Worm (Caenorhabditis elegans) whole organism, midembryonic: ENCODE measurements around the gene set-17.

Experiments used
- T22C8.4 ChIP-seq: fragments of 200-800 bp; sonication (Bioruptor generic); IDR thresholded peaks from 2 replicates; pipeline ENCODE4 v1.3.6; 2022; ENCODE audit warnings: missing genetic modification characterization, missing compliant biosample characterization
- cog-1 ChIP-seq: sonication (generic microtip); optimal IDR thresholded peaks from 2 replicates; lab custom pipeline; 2016; ENCODE audit warnings: missing genetic modification characterization, missing compliant biosample characterization
- flt-1 ChIP-seq: fragments of 200-800 bp; sonication (Bioruptor generic); IDR thresholded peaks from 2 replicates; pipeline ENCODE4 v1.3.6; 2022; ENCODE audit warnings: missing genetic modification characterization, missing compliant biosample characterization
- klf-2 ChIP-seq: fragments of 200-800 bp; sonication (Bioruptor generic); conservative IDR thresholded peaks from 2 replicates; pipeline ENCODE4 v1.3.6; 2022; ENCODE audit warnings: missing genetic modification reagents, missing genetic modification characterization, missing compliant biosample characterization
- med-1 ChIP-seq: sonication (generic microtip); optimal IDR thresholded peaks from 2 replicates; lab custom pipeline; 2017; ENCODE audit warnings: missing genetic modification characterization, mild to moderate bottlenecking, missing compliant biosample characterization, antibody characterized with exemption, missing genetic modification reagents; ENCODE audit not compliant: insufficient read depth
- ref-1 ChIP-seq: fragments of 200-800 bp; sonication (Bioruptor generic); conservative IDR thresholded peaks from 2 replicates; pipeline ENCODE4 v1.3.6; 2022; ENCODE audit warnings: missing genetic modification reagents, missing genetic modification characterization, missing compliant biosample characterization
- tab-1 ChIP-seq: fragments of 200-800 bp; sonication (Bioruptor generic); IDR thresholded peaks from 2 replicates; pipeline ENCODE4 v1.3.6; 2022; ENCODE audit warnings: missing genetic modification characterization, missing compliant biosample characterization
- ztf-23 ChIP-seq: fragments of 200-800 bp; sonication (Bioruptor generic); IDR thresholded peaks from 2 replicates; pipeline ENCODE4 v1.3.6; 2022; ENCODE audit warnings: missing genetic modification reagents, missing genetic modification characterization, missing compliant biosample characterization
- ztf-29 ChIP-seq: fragments of 200-800 bp; sonication (Bioruptor generic); IDR thresholded peaks from 2 replicates; pipeline ENCODE4 v1.3.6; 2022; ENCODE audit warnings: missing genetic modification reagents, missing genetic modification characterization, missing compliant biosample characterization

Gene set-17

DNA sequence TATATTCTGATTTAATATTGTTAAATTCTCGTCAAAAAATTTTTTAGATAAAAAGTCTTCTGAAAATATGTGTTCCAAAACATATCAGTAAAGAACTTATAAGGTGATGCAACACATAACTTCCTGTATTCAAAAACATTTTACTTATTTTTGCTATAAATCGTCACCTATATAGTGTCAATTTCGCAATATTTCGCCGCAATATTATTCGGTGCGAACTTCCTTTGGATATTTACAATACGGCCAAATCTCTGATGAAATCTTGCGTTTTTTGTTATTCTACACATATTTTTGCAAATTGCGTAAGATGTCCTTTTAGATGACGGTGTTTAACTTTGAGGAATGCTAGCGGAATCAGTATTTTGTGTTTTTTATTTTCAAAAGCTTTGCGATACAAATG lies 18.8 kb downstream of the set-17 start:
- TF ChIP-seq med-1 (GFP tag; lab: Kevin White, UChicago) (no peak), tab-1 (GFP tag; lab: Robert Waterston, UW) (no peak), cog-1 (tag; lab: Kevin White, UChicago) (no peak), T22C8.4 (GFP tag; lab: Robert Waterston, UW) (no peak), klf-2 (no peak), ztf-23 (GFP tag; lab: Robert Waterston, UW) (no peak), flt-1 (no peak), ref-1 (no peak), ztf-29 (GFP tag; lab: Robert Waterston, UW) (no peak)

DNA sequence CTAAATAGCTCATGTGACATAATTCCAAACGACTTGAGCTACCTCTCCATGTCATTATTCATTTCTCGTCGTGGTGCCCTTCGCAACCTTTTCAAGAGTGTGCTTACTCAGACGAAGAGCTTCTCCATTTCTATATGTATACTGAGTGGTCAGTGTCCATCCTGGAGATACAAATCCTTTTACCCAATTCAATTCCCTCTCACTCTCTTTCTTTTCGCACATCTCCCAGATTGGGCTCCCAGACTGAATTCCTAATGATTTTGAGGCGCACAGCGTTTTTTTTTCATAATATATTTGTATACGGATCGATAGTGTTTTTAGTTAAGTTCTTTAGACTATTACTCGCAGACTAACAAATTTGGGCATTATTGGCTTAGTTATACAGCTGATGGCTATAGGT lies 19.3 kb downstream of the set-17 start:
- no peak for TF ChIP-seq med-1 (GFP tag; lab: Kevin White, UChicago)

DNA sequence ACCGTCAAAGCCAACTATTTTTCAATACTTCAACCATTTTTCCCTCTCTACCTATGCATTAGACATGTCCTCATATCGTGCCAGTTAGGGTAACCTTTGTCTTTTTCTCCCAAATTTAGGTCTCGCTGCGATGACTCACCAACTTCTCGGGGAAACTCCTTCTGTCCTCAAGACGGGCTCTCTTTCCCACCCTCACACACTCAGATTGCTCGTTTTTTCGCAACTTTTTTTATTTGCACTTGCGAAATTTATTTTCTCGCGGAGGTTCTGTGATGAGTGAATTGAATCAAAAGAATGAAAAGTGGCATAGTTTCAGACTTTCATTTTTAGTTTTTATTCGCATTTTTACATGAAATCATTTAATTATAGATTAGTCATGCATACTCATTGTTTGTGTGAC lies 20.0 kb downstream of the set-17 start:
- TF ChIP-seq ztf-29 (GFP tag; lab: Robert Waterston, UW) (no peak), T22C8.4 (GFP tag; lab: Robert Waterston, UW) (no peak), klf-2 (no peak), ztf-23 (GFP tag; lab: Robert Waterston, UW) (no peak), cog-1 (tag; lab: Kevin White, UChicago) (no peak), med-1 (GFP tag; lab: Kevin White, UChicago) (no peak), tab-1 (GFP tag; lab: Robert Waterston, UW) (no peak), flt-1 (no peak), ref-1 (no peak)

DNA sequence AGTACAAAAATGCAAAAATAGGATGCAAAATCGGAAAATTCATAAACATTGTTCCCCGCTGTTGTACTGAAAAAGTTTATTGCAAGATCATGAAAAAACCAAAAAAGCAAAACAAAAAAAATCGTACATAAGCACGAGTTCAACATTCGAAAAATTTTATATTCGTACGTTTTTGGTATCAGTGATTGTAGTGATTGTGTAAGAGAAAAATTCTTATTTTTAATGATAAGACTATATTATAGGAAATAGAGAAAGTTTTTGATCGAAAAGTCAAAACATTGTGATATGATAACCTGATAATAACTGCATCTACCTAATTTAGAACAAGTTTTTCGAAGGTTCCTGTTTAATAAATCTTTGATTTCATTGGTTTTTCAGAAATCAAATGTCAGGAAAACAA lies 22.9 kb downstream of the set-17 start:
- no peak for TF ChIP-seq klf-2
- no peak for TF ChIP-seq ref-1
- TF ChIP-seq cog-1 (tag; lab: Kevin White, UChicago) = no peak
- no peak for TF ChIP-seq tab-1 (GFP tag; lab: Robert Waterston, UW)
- no peak for TF ChIP-seq flt-1
- TF ChIP-seq ztf-23 (GFP tag; lab: Robert Waterston, UW) = no peak
- TF ChIP-seq med-1 (GFP tag; lab: Kevin White, UChicago) = no peak
- TF ChIP-seq T22C8.4 (GFP tag; lab: Robert Waterston, UW) = no peak
- TF ChIP-seq ztf-29 (GFP tag; lab: Robert Waterston, UW) = no peak

DNA sequence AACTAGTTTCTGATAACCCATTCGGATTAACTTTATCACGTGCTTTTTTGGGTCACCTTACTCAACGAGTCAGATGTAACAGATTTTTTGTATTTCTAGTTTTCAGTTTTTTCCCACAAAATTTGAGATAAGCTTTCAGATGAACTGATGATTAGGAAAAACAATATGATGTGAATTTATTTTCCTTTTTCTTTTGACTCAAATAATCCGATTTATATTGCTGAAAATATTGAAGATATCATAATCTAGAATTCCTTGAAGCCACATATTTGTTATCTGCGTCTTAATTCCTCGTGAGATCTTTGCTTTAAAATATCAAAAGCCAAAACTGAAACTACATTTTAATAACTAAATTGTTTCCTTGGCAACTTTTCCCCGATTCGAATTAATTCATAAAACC lies 23.6 kb downstream of the set-17 start:
- no peak for TF ChIP-seq ref-1

DNA sequence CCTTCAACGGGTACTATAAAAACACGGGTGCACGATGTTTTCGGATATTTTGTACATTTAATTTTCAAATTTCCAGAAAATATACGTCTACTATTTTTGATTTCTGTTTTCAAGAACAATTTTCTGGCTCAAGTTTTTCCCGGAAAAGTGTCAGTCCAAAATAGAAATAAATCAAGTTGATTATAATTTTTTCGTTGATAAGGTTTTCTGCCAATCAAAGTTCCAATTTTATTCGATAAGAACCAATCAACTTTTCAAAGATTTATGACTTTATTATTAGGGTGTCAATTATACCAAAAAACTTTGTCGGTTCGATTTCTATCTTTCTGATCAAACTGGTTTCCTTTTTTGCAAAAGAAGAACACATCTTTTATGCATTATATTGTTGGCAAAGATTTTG lies 25.6 kb downstream of the set-17 start:
- TF ChIP-seq tab-1 (GFP tag; lab: Robert Waterston, UW) (no peak), cog-1 (tag; lab: Kevin White, UChicago) (no peak), med-1 (GFP tag; lab: Kevin White, UChicago) (no peak), ztf-23 (GFP tag; lab: Robert Waterston, UW) (no peak), T22C8.4 (GFP tag; lab: Robert Waterston, UW) (no peak)

DNA sequence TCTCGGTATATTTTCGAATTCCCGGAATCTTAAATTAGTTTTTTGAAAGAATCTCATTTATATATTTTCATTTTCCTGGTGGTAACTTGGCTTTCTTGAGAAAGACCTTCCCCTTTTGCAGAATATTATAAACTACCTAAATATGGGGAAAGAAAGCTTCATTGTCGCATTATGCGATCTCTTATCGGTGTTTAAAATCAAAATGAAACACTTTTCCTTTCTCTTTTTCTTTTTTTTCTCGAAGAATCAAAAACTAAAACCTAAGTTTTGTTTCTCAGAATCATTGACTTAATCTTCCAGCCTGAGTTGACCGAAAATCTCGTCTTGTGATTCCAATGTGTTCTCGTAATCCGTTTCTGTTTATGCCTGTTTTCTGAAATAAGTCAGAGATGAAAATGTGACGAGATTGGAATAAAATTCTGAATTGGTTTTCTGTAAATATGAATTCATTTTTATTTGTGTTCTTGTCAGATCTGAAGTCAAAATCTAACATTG lies 27.7 kb downstream of the set-17 start:
- TF ChIP-seq ref-1 (no peak), ztf-23 (GFP tag; lab: Robert Waterston, UW) (no peak), ztf-29 (GFP tag; lab: Robert Waterston, UW) (no peak), cog-1 (tag; lab: Kevin White, UChicago) (no peak), med-1 (GFP tag; lab: Kevin White, UChicago) (no peak), tab-1 (GFP tag; lab: Robert Waterston, UW) (no peak), flt-1 (no peak), klf-2 (no peak), T22C8.4 (GFP tag; lab: Robert Waterston, UW) (no peak)

DNA sequence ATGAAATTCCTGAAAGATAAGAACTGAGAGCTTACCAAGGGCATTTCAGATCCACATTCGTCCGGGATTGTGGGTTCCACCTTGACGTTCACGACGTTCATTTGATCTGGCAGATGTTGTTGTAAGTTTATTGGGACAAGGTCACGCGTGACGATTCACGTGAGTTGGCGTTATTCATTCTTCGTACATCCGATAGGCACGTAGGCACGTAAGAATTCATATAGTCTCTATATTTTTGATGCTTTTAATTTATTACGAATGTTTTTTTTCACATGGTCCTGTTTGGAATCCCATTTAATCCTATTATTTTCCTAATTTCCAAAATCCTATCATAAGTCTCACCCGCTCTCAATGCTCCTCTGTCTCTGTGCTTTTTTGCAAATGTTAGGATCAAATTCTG lies 28.4 kb downstream of the set-17 start, which contains the start of gene B0457.4:
TSS of gene B0457.4 (minus strand) at position 101 of the 400 bp plus-strand sequence.
- TF ChIP-seq med-1 (GFP tag; lab: Kevin White, UChicago) = no peak
- TF ChIP-seq ztf-23 (GFP tag; lab: Robert Waterston, UW) = no peak
- no peak for TF ChIP-seq flt-1
- TF ChIP-seq ztf-29 (GFP tag; lab: Robert Waterston, UW) = no peak
- no peak for TF ChIP-seq ref-1
- no peak for TF ChIP-seq tab-1 (GFP tag; lab: Robert Waterston, UW)
- no peak for TF ChIP-seq T22C8.4 (GFP tag; lab: Robert Waterston, UW)

DNA sequence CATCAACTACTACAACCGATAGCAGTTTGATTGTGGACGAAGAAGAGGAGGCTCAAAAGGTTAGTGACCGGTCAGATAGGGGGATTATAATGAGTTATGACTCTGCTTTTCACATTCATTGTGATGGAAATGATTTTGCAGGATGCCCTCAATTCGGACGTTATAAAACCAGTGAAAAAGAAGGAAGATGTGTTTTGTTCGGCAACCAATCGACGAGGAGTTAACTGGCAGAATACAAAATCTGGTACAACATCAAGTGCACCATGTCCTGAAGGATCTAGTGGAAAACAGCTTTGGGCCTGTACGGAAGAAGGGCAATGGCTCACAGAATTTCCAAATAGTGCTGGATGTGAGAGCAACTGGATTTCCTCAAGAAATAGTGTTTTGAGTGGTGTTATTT lies 36.4 kb downstream of the set-17 start:
- TF ChIP-seq ztf-23 (GFP tag; lab: Robert Waterston, UW) = no peak
- no peak for TF ChIP-seq med-1 (GFP tag; lab: Kevin White, UChicago)
- TF ChIP-seq T22C8.4 (GFP tag; lab: Robert Waterston, UW) = no peak
- TF ChIP-seq tab-1 (GFP tag; lab: Robert Waterston, UW) = no peak
- no peak for TF ChIP-seq klf-2

DNA sequence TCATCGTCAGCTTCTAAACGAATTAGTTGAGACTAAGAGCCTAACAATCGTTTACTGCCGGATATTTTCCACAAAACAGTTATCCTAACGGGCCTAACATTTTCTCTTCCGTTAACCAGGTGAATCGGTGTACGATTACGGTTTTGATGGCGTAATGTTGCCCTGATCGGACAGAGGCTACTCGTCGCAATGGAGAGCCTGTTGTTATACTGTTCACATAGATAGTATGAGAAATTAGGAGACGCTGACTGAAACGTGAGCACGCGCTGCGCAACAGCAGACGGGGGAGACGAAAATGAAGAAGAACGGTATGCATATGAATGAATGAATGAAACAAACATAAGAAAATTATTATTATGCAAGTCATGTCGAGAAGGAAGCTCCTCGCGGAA lies 40.9 kb downstream of the set-17 start:
- no peak for TF ChIP-seq flt-1
- TF ChIP-seq T22C8.4 (GFP tag; lab: Robert Waterston, UW) = no peak
- no peak for TF ChIP-seq ztf-29 (GFP tag; lab: Robert Waterston, UW)
- no peak for TF ChIP-seq ztf-23 (GFP tag; lab: Robert Waterston, UW)
- TF ChIP-seq med-1 (GFP tag; lab: Kevin White, UChicago) = no peak
- no peak for TF ChIP-seq ref-1
- no peak for TF ChIP-seq klf-2
- no peak for TF ChIP-seq tab-1 (GFP tag; lab: Robert Waterston, UW)
- TF ChIP-seq cog-1 (tag; lab: Kevin White, UChicago) = no peak
